Worm (Caenorhabditis elegans) whole organism, L2 larva: ENCODE measurements around the gene F16B12.7.
A peak's percentile ranks its signal among the peaks of the same experiment; 100 is the strongest.

Source experiments
- C34F6.9 ChIP-seq: fragments of 150-350 bp; optimal IDR thresholded peaks from 2 replicates; lab custom pipeline; 2014; ENCODE audit warnings: missing biosample characterization, missing genetic modification characterization
- F13H6.1 ChIP-seq: sonication (generic microtip); optimal IDR thresholded peaks from 2 replicates; lab custom pipeline; 2016; ENCODE audit warnings: missing genetic modification characterization, missing compliant biosample characterization
- R02D3.7 ChIP-seq: fragments of 150-350 bp; optimal IDR thresholded peaks from 2 replicates; lab custom pipeline; 2014; ENCODE audit warnings: missing biosample characterization, missing genetic modification characterization
- Y55F3AM.14 ChIP-seq: fragments of 200-800 bp; sonication (Bioruptor generic); optimal IDR thresholded peaks from 2 replicates; lab custom pipeline; 2018; ENCODE audit warnings: mild to moderate bottlenecking, missing genetic modification characterization, missing compliant biosample characterization
- ZK546.5 ChIP-seq: sonication (generic microtip); optimal IDR thresholded peaks from 2 replicates; lab custom pipeline; 2017; ENCODE audit warnings: missing biosample characterization, missing genetic modification characterization
- alr-1 ChIP-seq: fragments of 150-350 bp; optimal IDR thresholded peaks from 2 replicates; lab custom pipeline; 2014; ENCODE audit warnings: missing biosample characterization, missing genetic modification characterization
- aly-2 ChIP-seq: fragments of 150-350 bp; optimal IDR thresholded peaks from 2 replicates; lab custom pipeline; 2014; ENCODE audit warnings: missing biosample characterization, missing genetic modification characterization
- ama-1 ChIP-seq: fragments of 150-350 bp; optimal IDR thresholded peaks from 2 replicates; lab custom pipeline; 2018; ENCODE audit warnings: inconsistent platforms
- blmp-1 ChIP-seq: sonication (generic microtip); optimal IDR thresholded peaks from 2 replicates; lab custom pipeline; 2017; ENCODE audit warnings: missing genetic modification characterization, mild to moderate bottlenecking, missing compliant biosample characterization, antibody characterized with exemption, moderate library complexity; ENCODE audit not compliant: insufficient read depth
- ceh-16 ChIP-seq: fragments of 150-350 bp; optimal IDR thresholded peaks from 2 replicates; lab custom pipeline; 2014; ENCODE audit warnings: missing biosample characterization, missing genetic modification characterization
- ceh-82 ChIP-seq: fragments of 150-350 bp; optimal IDR thresholded peaks from 2 replicates; lab custom pipeline; 2014; ENCODE audit warnings: missing biosample characterization, missing genetic modification characterization
- crh-2 ChIP-seq: sonication (generic microtip); optimal IDR thresholded peaks from 2 replicates; lab custom pipeline; 2017; ENCODE audit warnings: missing biosample characterization, missing genetic modification characterization
- dmd-4 ChIP-seq: sonication (generic microtip); optimal IDR thresholded peaks from 2 replicates; lab custom pipeline; 2017; ENCODE audit warnings: missing biosample characterization, missing genetic modification characterization
- egl-27 ChIP-seq: sonication (generic microtip); optimal IDR thresholded peaks from 3 replicates; lab custom pipeline; 2017; ENCODE audit warnings: missing biosample characterization, missing genetic modification reagents, missing genetic modification characterization
- elt-1 ChIP-seq: fragments of 150-350 bp; optimal IDR thresholded peaks from 2 replicates; lab custom pipeline; 2014; ENCODE audit warnings: missing biosample characterization, missing genetic modification characterization
- elt-3 ChIP-seq: sonication (generic microtip); optimal IDR thresholded peaks from 2 replicates; lab custom pipeline; 2017; ENCODE audit warnings: missing biosample characterization, missing genetic modification characterization
- fos-1 ChIP-seq: fragments of 150-350 bp; optimal IDR thresholded peaks from 2 replicates; lab custom pipeline; 2014; ENCODE audit warnings: missing biosample characterization, missing genetic modification characterization
- gmeb-1 ChIP-seq: fragments of 150-350 bp; optimal IDR thresholded peaks from 2 replicates; lab custom pipeline; 2014; ENCODE audit warnings: missing biosample characterization, missing genetic modification characterization
- lin-11 ChIP-seq: fragments of 150-350 bp; sonication (generic microtip); optimal IDR thresholded peaks from 2 replicates; lab custom pipeline; 2014; ENCODE audit warnings: missing biosample characterization, missing genetic modification characterization, inconsistent platforms, mixed read lengths
- lin-13 ChIP-seq: fragments of 150-350 bp; optimal IDR thresholded peaks from 2 replicates; lab custom pipeline; 2014; ENCODE audit warnings: missing biosample characterization, missing genetic modification reagents, missing genetic modification characterization
- lin-39 ChIP-seq: fragments of 150-350 bp; optimal IDR thresholded peaks from 2 replicates; lab custom pipeline; 2014; ENCODE audit warnings: missing biosample characterization, missing genetic modification reagents, missing genetic modification characterization
- lsy-2 ChIP-seq, 2 experiments: fragments of 150-350 bp in 1 of 2; sonication (generic microtip) in 1 of 2; optimal IDR thresholded peaks; 2 replicates each; lab custom pipeline; 2014 to 2017; ENCODE audit warnings: missing biosample characterization in 2 of 2, missing genetic modification characterization in 2 of 2
- mab-5 ChIP-seq: fragments of 150-350 bp; optimal IDR thresholded peaks from 2 replicates; lab custom pipeline; 2014; ENCODE audit warnings: missing biosample characterization, missing genetic modification characterization
- mbf-1 ChIP-seq: sonication (generic microtip); optimal IDR thresholded peaks from 2 replicates; lab custom pipeline; 2017; ENCODE audit warnings: missing biosample characterization, missing genetic modification characterization
- mdl-1 ChIP-seq, 2 experiments: fragments of 150-350 bp in 1 of 2; sonication (generic microtip) in 1 of 2; optimal IDR thresholded peaks; 2 replicates each; lab custom pipeline; 2017; ENCODE audit warnings: missing biosample characterization in 2 of 2, missing genetic modification characterization in 2 of 2
- nhr-10 ChIP-seq: sonication (generic microtip); optimal IDR thresholded peaks from 2 replicates; lab custom pipeline; 2017; ENCODE audit warnings: missing biosample characterization, missing genetic modification characterization
- nhr-11 ChIP-seq: fragments of 150-350 bp; optimal IDR thresholded peaks from 2 replicates; lab custom pipeline; 2014; ENCODE audit warnings: missing biosample characterization, missing genetic modification characterization
- nhr-12 ChIP-seq: fragments of 150-350 bp; optimal IDR thresholded peaks from 2 replicates; lab custom pipeline; 2014; ENCODE audit warnings: missing biosample characterization, missing genetic modification characterization
- nhr-129 ChIP-seq: fragments of 150-350 bp; optimal IDR thresholded peaks from 2 replicates; lab custom pipeline; 2014; ENCODE audit warnings: missing biosample characterization, missing genetic modification characterization
- nhr-21 ChIP-seq: fragments of 150-350 bp; optimal IDR thresholded peaks from 2 replicates; lab custom pipeline; 2014; ENCODE audit warnings: missing biosample characterization, missing genetic modification characterization
- nhr-23 ChIP-seq: fragments of 150-350 bp; optimal IDR thresholded peaks from 2 replicates; lab custom pipeline; 2014; ENCODE audit warnings: missing biosample characterization, missing genetic modification reagents, missing genetic modification characterization
- nhr-237 ChIP-seq: fragments of 150-350 bp; optimal IDR thresholded peaks from 2 replicates; lab custom pipeline; 2014; ENCODE audit warnings: missing biosample characterization, missing genetic modification characterization
- nhr-25 ChIP-seq: fragments of 150-350 bp; sonication (generic microtip); optimal IDR thresholded peaks from 3 replicates; lab custom pipeline; 2014; ENCODE audit warnings: missing biosample characterization, missing genetic modification characterization
- nhr-6 ChIP-seq: fragments of 150-350 bp; optimal IDR thresholded peaks from 2 replicates; lab custom pipeline; 2014; ENCODE audit warnings: missing biosample characterization, missing genetic modification characterization
- nhr-77 ChIP-seq: fragments of 150-350 bp; optimal IDR thresholded peaks from 2 replicates; lab custom pipeline; 2014; ENCODE audit warnings: missing biosample characterization, missing genetic modification characterization
- peb-1 ChIP-seq: fragments of 150-350 bp; optimal IDR thresholded peaks from 2 replicates; lab custom pipeline; 2014; ENCODE audit warnings: missing biosample characterization, missing genetic modification characterization
- sem-4 ChIP-seq: fragments of 150-350 bp; optimal IDR thresholded peaks from 2 replicates; lab custom pipeline; 2014; ENCODE audit warnings: missing biosample characterization, missing genetic modification reagents, missing genetic modification characterization
- skn-1 ChIP-seq: sonication (generic microtip); optimal IDR thresholded peaks from 2 replicates; lab custom pipeline; 2017; ENCODE audit warnings: missing biosample characterization, missing genetic modification characterization
- sma-3 ChIP-seq: sonication (generic microtip); optimal IDR thresholded peaks from 2 replicates; lab custom pipeline; 2016; ENCODE audit warnings: missing genetic modification reagents, missing genetic modification characterization, missing compliant biosample characterization
- sma-9 ChIP-seq, 2 experiments: fragments of 150-350 bp in 1 of 2; sonication (generic microtip) in 1 of 2; optimal IDR thresholded peaks; 2 replicates each; lab custom pipeline; 2014 to 2016; ENCODE audit warnings: missing genetic modification characterization in 2 of 2, mild to moderate bottlenecking in 1 of 2, missing biosample characterization in 1 of 2, missing compliant biosample characterization in 1 of 2, missing genetic modification reagents in 1 of 2, moderate library complexity in 1 of 2
- snpc-4 ChIP-seq: fragments of 150-350 bp; optimal IDR thresholded peaks from 2 replicates; lab custom pipeline; 2014; ENCODE audit warnings: missing biosample characterization, missing genetic modification characterization
- unc-39 ChIP-seq: fragments of 150-350 bp; optimal IDR thresholded peaks from 2 replicates; lab custom pipeline; 2014; ENCODE audit warnings: missing biosample characterization, missing genetic modification characterization
- unc-55 ChIP-seq: fragments of 150-350 bp; sonication (generic microtip); optimal IDR thresholded peaks from 3 replicates; lab custom pipeline; 2014; ENCODE audit warnings: missing biosample characterization, missing genetic modification reagents, missing genetic modification characterization
- unc-62 ChIP-seq: fragments of 150-350 bp; optimal IDR thresholded peaks from 2 replicates; lab custom pipeline; 2014; ENCODE audit warnings: missing biosample characterization, missing genetic modification reagents, missing genetic modification characterization
- zag-1 ChIP-seq: fragments of 150-350 bp; optimal IDR thresholded peaks from 2 replicates; lab custom pipeline; 2014; ENCODE audit warnings: missing biosample characterization, missing genetic modification characterization
- ztf-1 ChIP-seq: fragments of 200-800 bp; sonication (Bioruptor generic); conservative IDR thresholded peaks from 2 replicates; pipeline ENCODE4 v1.3.6; 2022; ENCODE audit warnings: missing genetic modification characterization, missing compliant biosample characterization
- ztf-11 ChIP-seq: sonication (generic microtip); optimal IDR thresholded peaks from 2 replicates; lab custom pipeline; 2017; ENCODE audit warnings: missing biosample characterization, missing genetic modification characterization
- ztf-4 ChIP-seq: fragments of 150-350 bp; optimal IDR thresholded peaks from 2 replicates; lab custom pipeline; 2014; ENCODE audit warnings: missing biosample characterization, missing genetic modification characterization

The F16B12.7 gene

ce11 chrX:14145634-14146033 is 37.3 kb downstream of the F16B12.7 start:
- TF ChIP-seq nhr-129 (tag; lab: Kevin White, UChicago) (peak; percentile 35), crh-2 (tag; lab: Kevin White, UChicago) (peak; percentile 16), lin-13 (GFP tag; lab: Kevin White, UChicago) (no peak), sem-4 (tag; lab: Kevin White, UChicago) (no peak)
- TF ChIP-seq, all 48 proteins: peak for 2

DNA sequence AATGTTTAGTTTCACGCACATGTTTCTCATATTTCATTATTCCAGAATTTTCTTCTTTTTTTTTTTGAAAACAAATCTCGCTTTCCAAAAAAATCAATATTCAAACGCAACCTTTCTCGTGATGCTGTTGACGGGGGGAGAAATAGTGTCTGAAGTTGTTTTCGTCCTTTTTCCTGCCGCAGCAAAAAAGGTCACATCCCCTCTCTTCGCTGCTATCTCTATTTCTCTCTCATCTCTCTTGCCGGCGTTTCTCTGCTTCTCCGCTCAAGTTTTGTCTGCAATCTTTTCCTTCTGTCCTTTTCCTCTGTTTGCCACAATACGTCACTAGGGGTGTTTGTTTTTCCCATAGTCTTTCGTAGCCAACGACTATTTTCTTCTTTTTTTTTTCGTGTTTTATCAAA is 38.4 kb downstream of the F16B12.7 start:
- no peak for TF ChIP-seq nhr-237 (tag; lab: Kevin White, UChicago)
- peak; percentile 78 for TF ChIP-seq F13H6.1 (tag; lab: Kevin White, UChicago)
- TF ChIP-seq lin-13 (GFP tag; lab: Kevin White, UChicago), result peak; percentile 66
- TF ChIP-seq nhr-12 (tag; lab: Kevin White, UChicago), result no peak
- peak; percentile 68 for TF ChIP-seq sem-4 (tag; lab: Kevin White, UChicago)
- no peak for TF ChIP-seq ztf-1 (GFP tag; lab: Robert Waterston, UW)
- TF ChIP-seq mbf-1 (tag; lab: Kevin White, UChicago), result no peak
- peak; percentile 70 for TF ChIP-seq unc-55 (GFP tag; lab: Kevin White, UChicago)
- TF ChIP-seq unc-39, result no peak
- TF ChIP-seq mdl-1 (tag; optimal IDR thresholded peaks at IDR 0.05; lab: Kevin White, UChicago), result peak in 1 of 2 experiments; percentile 69
- TF ChIP-seq nhr-21 (tag; lab: Kevin White, UChicago), result peak; percentile 80
- TF ChIP-seq lin-11 (tag; lab: Kevin White, UChicago), result peak; percentile 41
- TF ChIP-seq lsy-2 (tag; optimal IDR thresholded peaks at IDR 0.05; lab: Kevin White, UChicago), result peak; percentile 33 to 80
- no peak for TF ChIP-seq alr-1 (tag; lab: Kevin White, UChicago)
- TF ChIP-seq ceh-16 (tag; lab: Kevin White, UChicago), result no peak
- no peak for TF ChIP-seq dmd-4
- TF ChIP-seq ztf-4 (tag; lab: Kevin White, UChicago), result peak; percentile 50
- TF ChIP-seq nhr-23, result no peak
- TF ChIP-seq zag-1 (tag; lab: Kevin White, UChicago), result peak; percentile 49
- TF ChIP-seq fos-1 (tag; lab: Kevin White, UChicago), result peak; percentile 80
- peak; percentile 49 for TF ChIP-seq gmeb-1 (tag; lab: Kevin White, UChicago)
- TF ChIP-seq nhr-6, result peak; percentile 69
- TF ChIP-seq sma-3 (GFP tag; lab: Kevin White, UChicago), result peak; percentile 77
- peak; percentile 22 for TF ChIP-seq lin-39 (tag; lab: Kevin White, UChicago)
- no peak for TF ChIP-seq nhr-11 (tag; lab: Kevin White, UChicago)
- TF ChIP-seq blmp-1, result peak; percentile 43
- peak; percentile 55 for TF ChIP-seq peb-1 (tag; lab: Kevin White, UChicago)
- peak; percentile 87 for TF ChIP-seq nhr-25 (tag; lab: Kevin White, UChicago)
- peak; percentile 94 for TF ChIP-seq nhr-129 (tag; lab: Kevin White, UChicago)
- no peak for TF ChIP-seq elt-1 (tag; lab: Kevin White, UChicago)
- peak; percentile 85 for TF ChIP-seq sma-9 (GFP tag; optimal IDR thresholded peaks at IDR 0.05; lab: Kevin White, UChicago)
- no peak for TF ChIP-seq sma-9 (tag; optimal IDR thresholded peaks at IDR 0.05; lab: Kevin White, UChicago)
- TF ChIP-seq nhr-77 (tag; lab: Kevin White, UChicago), result no peak
- TF ChIP-seq mab-5 (tag; lab: Kevin White, UChicago), result no peak
- TF ChIP-seq ZK546.5 (tag; lab: Kevin White, UChicago), result no peak
- no peak for TF ChIP-seq unc-62
- TF ChIP-seq ceh-82 (tag; lab: Kevin White, UChicago), result peak; percentile 3
- TF ChIP-seq nhr-10 (tag; lab: Kevin White, UChicago), result no peak
- TF ChIP-seq ztf-11 (tag; lab: Kevin White, UChicago), result no peak
- TF ChIP-seq crh-2 (tag; lab: Kevin White, UChicago), result peak; percentile 94
- TF ChIP-seq R02D3.7 (tag; lab: Kevin White, UChicago), result no peak
- no peak for TF ChIP-seq elt-3 (tag; lab: Kevin White, UChicago)
- TF ChIP-seq snpc-4 (tag; lab: Kevin White, UChicago), result peak; percentile 8
- TF ChIP-seq C34F6.9 (tag; lab: Kevin White, UChicago), result peak; percentile 89
- TF ChIP-seq skn-1 (tag; lab: Kevin White, UChicago), result peak; percentile 61
- no peak for TF ChIP-seq aly-2 (tag; lab: Kevin White, UChicago)
- peak; percentile 49 for TF ChIP-seq Y55F3AM.14 (GFP tag; lab: Kevin White, UChicago)
- TF ChIP-seq egl-27 (tag; lab: Kevin White, UChicago), result peak; percentile 58
- TF ChIP-seq ama-1 (lab: Kevin White, UChicago), result peak; percentile 63
